Worm (Caenorhabditis elegans) whole organism, L3 larva: ENCODE results near the gene str-27.

Experiments used
- R02D3.7 ChIP-seq: fragments of 150-350 bp; optimal IDR thresholded peaks from 2 replicates; lab custom pipeline; 2014; ENCODE audit warnings: missing biosample characterization, missing genetic modification characterization
- ZK546.5 ChIP-seq: sonication (generic microtip); optimal IDR thresholded peaks from 2 replicates; lab custom pipeline; 2017; ENCODE audit warnings: missing biosample characterization, missing genetic modification characterization
- ama-1 ChIP-seq: fragments of 150-350 bp; optimal IDR thresholded peaks from 2 replicates; lab custom pipeline; 2018
- ceh-28 ChIP-seq: fragments of 150-350 bp; optimal IDR thresholded peaks from 2 replicates; lab custom pipeline; 2014; ENCODE audit warnings: missing biosample characterization, missing genetic modification reagents, missing genetic modification characterization
- ceh-82 ChIP-seq: fragments of 150-350 bp; optimal IDR thresholded peaks from 2 replicates; lab custom pipeline; 2014; ENCODE audit warnings: missing biosample characterization, missing genetic modification characterization
- ceh-9 ChIP-seq: sonication (generic microtip); optimal IDR thresholded peaks from 2 replicates; lab custom pipeline; 2018; ENCODE audit warnings: missing biosample characterization, missing genetic modification characterization
- egl-27 ChIP-seq: sonication (generic microtip); optimal IDR thresholded peaks from 4 replicates; lab custom pipeline; 2017; ENCODE audit warnings: missing biosample characterization, missing genetic modification reagents, missing genetic modification characterization
- egl-5 ChIP-seq: fragments of 150-350 bp; optimal IDR thresholded peaks from 2 replicates; lab custom pipeline; 2017; ENCODE audit warnings: missing biosample characterization, missing genetic modification reagents, missing genetic modification characterization, inconsistent platforms
- elt-1 ChIP-seq: fragments of 150-350 bp; optimal IDR thresholded peaks from 2 replicates; lab custom pipeline; 2014; ENCODE audit warnings: missing biosample characterization, missing genetic modification characterization
- elt-2 ChIP-seq: sonication (generic microtip); optimal IDR thresholded peaks from 2 replicates; lab custom pipeline; 2016; ENCODE audit warnings: missing genetic modification reagents, mild to moderate bottlenecking, missing genetic modification characterization, missing compliant biosample characterization
- elt-3 ChIP-seq, 3 experiments: fragments of 150-350 bp in 1 of 3; sonication (generic microtip) in 2 of 3; optimal IDR thresholded peaks; 2 replicates in 2 of 3; 4 replicates in 1 of 3; lab custom pipeline; 2014 to 2017; ENCODE audit warnings: missing biosample characterization in 3 of 3, missing genetic modification characterization in 3 of 3
- eor-1 ChIP-seq, 2 experiments: fragments of 150-350 bp; optimal IDR thresholded peaks; 2 replicates each; lab custom pipeline; 2014 to 2018; ENCODE audit warnings: missing biosample characterization in 2 of 2, missing genetic modification characterization in 2 of 2
- fkh-10 ChIP-seq: sonication (generic microtip); optimal IDR thresholded peaks from 2 replicates; lab custom pipeline; 2017; ENCODE audit warnings: missing biosample characterization, missing genetic modification reagents, missing genetic modification characterization
- hmg-11 ChIP-seq: sonication (generic microtip); optimal IDR thresholded peaks from 2 replicates; lab custom pipeline; 2016; ENCODE audit warnings: missing genetic modification characterization, missing compliant biosample characterization
- jun-1 ChIP-seq: fragments of 150-350 bp; optimal IDR thresholded peaks from 2 replicates; lab custom pipeline; 2014; ENCODE audit warnings: missing biosample characterization, missing genetic modification reagents, missing genetic modification characterization
- lin-15B ChIP-seq: fragments of 150-350 bp; optimal IDR thresholded peaks from 2 replicates; lab custom pipeline; 2014; ENCODE audit warnings: missing biosample characterization, missing genetic modification characterization
- lin-39 ChIP-seq: fragments of 150-350 bp; optimal IDR thresholded peaks from 2 replicates; lab custom pipeline; 2018; ENCODE audit warnings: missing biosample characterization, missing genetic modification reagents, missing genetic modification characterization
- lsy-12 ChIP-seq: sonication (generic microtip); optimal IDR thresholded peaks from 2 replicates; lab custom pipeline; 2016; ENCODE audit warnings: mild to moderate bottlenecking, missing genetic modification characterization, missing compliant biosample characterization
- mdl-1 ChIP-seq: fragments of 150-350 bp; optimal IDR thresholded peaks from 2 replicates; lab custom pipeline; 2014; ENCODE audit warnings: missing biosample characterization, missing genetic modification characterization
- mml-1 ChIP-seq: fragments of 150-350 bp; sonication (generic microtip); optimal IDR thresholded peaks from 3 replicates; lab custom pipeline; 2014; ENCODE audit warnings: missing biosample characterization, missing genetic modification characterization
- nhr-11 ChIP-seq: fragments of 150-350 bp; optimal IDR thresholded peaks from 2 replicates; lab custom pipeline; 2014; ENCODE audit warnings: missing biosample characterization, missing genetic modification characterization
- nhr-12 ChIP-seq: fragments of 150-350 bp; optimal IDR thresholded peaks from 2 replicates; lab custom pipeline; 2014; ENCODE audit warnings: missing biosample characterization, missing genetic modification characterization
- nhr-237 ChIP-seq: fragments of 150-350 bp; optimal IDR thresholded peaks from 2 replicates; lab custom pipeline; 2014; ENCODE audit warnings: missing biosample characterization, missing genetic modification characterization
- nhr-25 ChIP-seq: sonication (generic microtip); optimal IDR thresholded peaks from 2 replicates; lab custom pipeline; 2017; ENCODE audit warnings: missing biosample characterization, missing genetic modification characterization
- nhr-28 ChIP-seq: fragments of 150-350 bp; optimal IDR thresholded peaks from 2 replicates; lab custom pipeline; 2014; ENCODE audit warnings: missing biosample characterization, missing genetic modification characterization
- nhr-67 ChIP-seq: fragments of 150-350 bp; optimal IDR thresholded peaks from 2 replicates; lab custom pipeline; 2014; ENCODE audit warnings: missing biosample characterization, missing genetic modification characterization
- nhr-76 ChIP-seq: fragments of 150-350 bp; sonication (generic microtip); optimal IDR thresholded peaks from 5 replicates; lab custom pipeline; 2014; ENCODE audit warnings: missing biosample characterization, missing genetic modification characterization
- nhr-77 ChIP-seq: fragments of 150-350 bp; optimal IDR thresholded peaks from 2 replicates; lab custom pipeline; 2014; ENCODE audit warnings: missing biosample characterization, missing genetic modification characterization
- pqm-1 ChIP-seq: fragments of 150-350 bp; optimal IDR thresholded peaks from 2 replicates; lab custom pipeline; 2017; ENCODE audit warnings: missing biosample characterization, missing genetic modification characterization, inconsistent platforms
- sea-2 ChIP-seq: fragments of 150-350 bp; sonication (generic microtip); optimal IDR thresholded peaks from 4 replicates; lab custom pipeline; 2014; ENCODE audit warnings: missing biosample characterization, missing genetic modification reagents, missing genetic modification characterization
- skn-1 ChIP-seq: fragments of 150-350 bp; optimal IDR thresholded peaks from 2 replicates; lab custom pipeline; 2014; ENCODE audit warnings: missing biosample characterization, missing genetic modification characterization
- snpc-4 ChIP-seq: fragments of 150-350 bp; optimal IDR thresholded peaks from 2 replicates; lab custom pipeline; 2014; ENCODE audit warnings: missing biosample characterization, missing genetic modification characterization
- tbx-2 ChIP-seq: sonication (generic microtip); optimal IDR thresholded peaks from 2 replicates; lab custom pipeline; 2016; ENCODE audit warnings: mild to moderate bottlenecking, missing genetic modification characterization, missing compliant biosample characterization
- unc-62 ChIP-seq: fragments of 150-350 bp; sonication (generic microtip); optimal IDR thresholded peaks from 4 replicates; lab custom pipeline; 2014; ENCODE audit warnings: missing biosample characterization, missing genetic modification reagents, missing genetic modification characterization
- zag-1 ChIP-seq: fragments of 150-350 bp; optimal IDR thresholded peaks from 2 replicates; lab custom pipeline; 2014; ENCODE audit warnings: missing biosample characterization, missing genetic modification characterization
- ztf-11 ChIP-seq: fragments of 150-350 bp; optimal IDR thresholded peaks from 2 replicates; lab custom pipeline; 2014; ENCODE audit warnings: missing biosample characterization, missing genetic modification characterization
- ztf-4 ChIP-seq: fragments of 150-350 bp; optimal IDR thresholded peaks from 2 replicates; lab custom pipeline; 2014; ENCODE audit warnings: missing biosample characterization, missing genetic modification characterization

Gene str-27

DNA sequence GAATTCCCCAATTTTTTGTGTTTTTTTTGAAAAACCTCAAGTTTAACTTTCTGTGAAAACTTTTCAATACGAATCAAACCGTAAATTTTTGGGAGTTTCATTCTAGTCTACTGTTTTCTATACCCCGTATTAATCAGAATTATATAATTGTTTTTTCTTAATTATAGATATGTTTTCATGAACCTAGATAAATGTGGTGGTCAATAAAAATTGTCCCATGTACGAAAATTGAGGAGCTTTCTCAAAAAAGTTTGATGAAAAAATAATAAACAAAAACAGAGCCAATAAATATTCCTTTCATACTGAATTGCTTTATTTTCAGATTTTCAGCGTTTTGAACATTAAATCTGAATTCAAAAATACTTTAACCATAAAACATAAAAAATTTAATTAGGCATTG is 25.2 kb downstream of the str-27 start, which contains the start of gene Y6E2A.1:
Gene Y6E2A.1 (minus strand): TSS at position 101 of the 400 bp plus-strand sequence.
- TF ChIP-seq nhr-237 (tag; lab: Kevin White, UChicago) (no peak), elt-2 (tag; lab: Kevin White, UChicago) (no peak), mml-1 (no peak), tbx-2 (tag; lab: Kevin White, UChicago) (no peak), fkh-10 (GFP tag; lab: Kevin White, UChicago) (no peak), lin-15B (tag; lab: Kevin White, UChicago) (no peak), ceh-28 (tag; lab: Kevin White, UChicago) (no peak), ztf-4 (tag; lab: Kevin White, UChicago) (no peak)
- TF ChIP-seq, all 47 proteins: peak for 0

DNA sequence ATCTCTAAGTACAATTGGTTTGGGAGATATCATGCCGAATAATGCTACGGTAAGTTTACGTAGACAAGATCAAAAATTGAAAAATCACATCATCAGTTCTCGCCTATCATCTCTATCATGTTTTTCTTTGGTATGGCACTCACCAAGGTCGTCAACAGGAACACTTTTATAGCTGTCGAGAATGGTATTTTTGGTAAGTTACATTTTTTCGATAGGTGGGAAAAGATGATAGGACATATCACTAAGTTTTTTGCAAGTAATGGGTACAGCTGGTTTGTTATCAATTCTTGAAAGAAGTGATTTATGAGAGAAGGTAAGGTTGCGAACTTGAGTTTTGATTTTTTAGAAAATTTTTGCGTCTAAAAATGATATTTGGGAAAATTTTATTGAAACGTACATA is 27.6 kb downstream of the str-27 start:
- no peak for TF ChIP-seq hmg-11 (tag; lab: Kevin White, UChicago)
- TF ChIP-seq nhr-237 (tag; lab: Kevin White, UChicago) = no peak
- no peak for TF ChIP-seq lsy-12 (tag; lab: Kevin White, UChicago)
- TF ChIP-seq sea-2 = no peak
- peak; percentile 24 for TF ChIP-seq nhr-25
- TF ChIP-seq lin-39 (tag; lab: Kevin White, UChicago) = no peak
- peak in 2 of 3 experiments; percentile 17 to 74 for TF ChIP-seq elt-3 (tag; optimal IDR thresholded peaks at IDR 0.05; lab: Kevin White, UChicago)

DNA sequence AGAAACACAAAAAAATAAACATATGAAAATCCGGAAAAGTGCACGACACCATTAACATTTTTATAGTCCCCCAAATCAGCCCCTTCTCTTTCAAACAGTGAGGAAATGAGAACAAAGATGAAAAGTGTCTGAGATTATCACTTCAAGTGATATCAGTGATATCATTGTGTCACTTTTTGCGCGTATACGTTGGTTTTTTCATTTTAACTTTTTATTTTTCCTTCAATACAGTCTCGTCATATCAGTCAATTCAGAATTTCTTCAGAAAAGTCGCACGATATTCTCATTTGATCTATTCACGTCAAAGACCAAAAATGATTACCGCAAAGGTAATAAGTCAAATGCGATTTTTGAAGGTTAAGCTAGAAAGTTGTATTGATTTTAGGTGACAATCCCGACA is 30.9 kb downstream of the str-27 start, which contains the start of gene twk-34:
Gene twk-34 (plus strand): TSS at position 216 of the 400 bp plus-strand sequence.
- TF ChIP-seq R02D3.7 (tag; lab: Kevin White, UChicago) (no peak), nhr-77 (tag; lab: Kevin White, UChicago) (no peak), elt-3 (tag; optimal IDR thresholded peaks at IDR 0.05; lab: Kevin White, UChicago) (peak in 1 of 3 experiments; percentile 52), fkh-10 (GFP tag; lab: Kevin White, UChicago) (no peak)

DNA sequence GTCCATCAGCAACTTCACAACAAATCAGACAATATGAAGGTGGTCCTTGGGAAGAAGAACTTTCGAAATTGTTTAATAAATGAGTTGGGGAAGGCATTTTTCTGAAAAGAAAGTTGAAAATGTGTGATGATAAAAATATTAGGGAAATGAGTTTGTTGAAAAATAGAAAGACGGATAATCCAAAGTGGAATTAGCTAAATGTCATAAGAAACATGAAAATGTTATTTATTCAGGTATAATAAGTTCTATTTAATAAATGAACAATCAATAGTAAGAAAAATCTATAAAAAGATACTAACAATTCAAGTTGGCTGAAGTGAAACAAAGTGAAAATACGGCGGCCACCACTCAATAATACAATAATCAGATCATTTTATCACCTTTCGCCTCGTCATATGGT is 33.4 kb downstream of the str-27 start, which contains the start of gene nhr-53:
Gene nhr-53 (minus strand): TSS at position 101 of the 400 bp plus-strand sequence.
- no peak for TF ChIP-seq skn-1
- TF ChIP-seq jun-1 (tag; lab: Kevin White, UChicago) = no peak
- TF ChIP-seq unc-62 = no peak
- no peak for TF ChIP-seq nhr-11 (tag; lab: Kevin White, UChicago)
- no peak for TF ChIP-seq elt-1 (tag; lab: Kevin White, UChicago)
- TF ChIP-seq mdl-1 = no peak

DNA sequence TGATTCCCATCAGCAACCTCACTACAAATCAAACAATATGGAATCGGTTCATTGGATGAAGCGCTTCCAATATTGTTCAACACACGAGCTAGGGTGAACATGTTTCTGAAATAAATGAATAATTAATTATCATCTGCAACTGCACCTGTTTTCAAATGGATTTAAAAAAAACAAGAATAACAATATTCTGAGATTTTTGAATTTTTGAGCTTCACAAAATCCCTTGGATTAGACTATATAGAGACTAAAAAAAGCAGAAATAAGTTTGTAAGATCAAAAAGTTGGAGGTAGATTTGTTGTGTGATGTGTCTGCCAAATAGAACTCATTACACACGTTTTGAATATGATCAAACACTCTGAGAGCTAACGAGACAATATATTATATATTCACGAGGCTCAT is 35.8 kb downstream of the str-27 start, which contains the start of gene nhr-199:
Gene nhr-199 (minus strand): TSS at position 101 of the 400 bp plus-strand sequence.
- TF ChIP-seq fkh-10 (GFP tag; lab: Kevin White, UChicago) (no peak), unc-62 (no peak), nhr-25 (no peak), zag-1 (tag; lab: Kevin White, UChicago) (no peak), ztf-11 (tag; lab: Kevin White, UChicago) (no peak), elt-1 (tag; lab: Kevin White, UChicago) (no peak), elt-2 (tag; lab: Kevin White, UChicago) (no peak), egl-27 (tag; lab: Kevin White, UChicago) (no peak), nhr-67 (no peak), nhr-76 (no peak), ZK546.5 (tag; lab: Kevin White, UChicago) (no peak), snpc-4 (tag; lab: Kevin White, UChicago) (no peak), skn-1 (no peak), nhr-12 (tag; lab: Kevin White, UChicago) (no peak), ceh-82 (no peak), ama-1 (no peak), eor-1 (tag; optimal IDR thresholded peaks at IDR 0.05; lab: Kevin White, UChicago) (no peak), egl-5 (tag; lab: Kevin White, UChicago) (no peak)

DNA sequence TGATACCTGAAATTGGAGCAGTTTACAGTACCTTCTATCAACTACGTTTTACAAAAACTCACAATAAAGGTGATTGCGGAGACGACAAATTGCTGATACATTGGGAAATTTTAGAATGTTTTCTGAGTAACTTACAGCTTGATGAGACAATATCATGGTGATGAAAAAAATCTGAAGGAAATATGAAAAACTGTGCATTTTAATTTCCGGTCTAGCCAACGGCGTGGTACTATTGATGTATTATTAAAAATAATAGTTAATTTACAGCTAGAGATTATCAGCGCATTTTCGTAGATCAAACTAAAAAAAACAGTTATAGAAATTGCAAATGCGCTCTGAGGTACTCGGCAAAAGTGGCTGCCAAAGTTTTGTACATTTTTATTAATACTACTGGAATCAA is 37.5 kb downstream of the str-27 start, which contains the start of gene srx-29:
Gene srx-29 (minus strand): TSS at position 101 of the 400 bp plus-strand sequence.
- TF ChIP-seq nhr-77 (tag; lab: Kevin White, UChicago) (no peak), nhr-28 (no peak), nhr-76 (no peak), pqm-1 (tag; lab: Kevin White, UChicago) (no peak), nhr-237 (tag; lab: Kevin White, UChicago) (no peak), mdl-1 (no peak), sea-2 (no peak), ztf-11 (tag; lab: Kevin White, UChicago) (no peak), hmg-11 (tag; lab: Kevin White, UChicago) (no peak), zag-1 (tag; lab: Kevin White, UChicago) (no peak), ceh-9 (tag; lab: Kevin White, UChicago) (no peak), ztf-4 (tag; lab: Kevin White, UChicago) (no peak), R02D3.7 (tag; lab: Kevin White, UChicago) (no peak)
